Fruit fly (Drosophila melanogaster): ENCODE data around the gene CG11050.

Gene CG11050

dm6 chr2L:6610683-6611373 is at the start of gene CG11050 (continued):
- TF ChIP-seq tx (GFP tag; optimal IDR thresholded peaks at IDR 0.05) (peak; percentile 84), bab2 (GFP tag; optimal IDR thresholded peaks at IDR 0.05) (peak; percentile 74), CG4707 (GFP tag; optimal IDR thresholded peaks at IDR 0.05) (peak; percentile 66), Poxn (GFP tag; IDR thresholded peaks at IDR 0.05) (no peak), odd (GFP tag; optimal IDR thresholded peaks at IDR 0.05) (no peak), Sin3A (optimal IDR thresholded peaks at IDR 0.05) (peak; percentile 33), CG18619 (GFP tag; optimal IDR thresholded peaks at IDR 0.05) (peak; percentile 75), CG15514 (GFP tag; optimal IDR thresholded peaks at IDR 0.05) (peak; percentile 91), tap (tag; optimal IDR thresholded peaks at IDR 0.05) (peak; percentile 39), Doc2 (GFP tag; IDR thresholded peaks at IDR 0.05) (no peak), CG2678 (tag; optimal IDR thresholded peaks at IDR 0.05) (peak; percentile 69), CG17359 (tag; optimal IDR thresholded peaks at IDR 0.05) (peak; percentile 73), CG6654 (GFP tag; optimal IDR thresholded peaks at IDR 0.05) (peak; percentile 33), CG15479 (GFP tag; optimal IDR thresholded peaks at IDR 0.05) (peak; percentile 91), CG11456 (GFP tag; IDR thresholded peaks at IDR 0.05) (peak; percentile 86), CG7556 (GFP tag; optimal IDR thresholded peaks at IDR 0.05) (peak; percentile 64), Hmx (GFP tag; optimal IDR thresholded peaks at IDR 0.05) (no peak), CG18262 (tag; optimal IDR thresholded peaks at IDR 0.05) (peak; percentile 69), ind (GFP tag; optimal IDR thresholded peaks at IDR 0.05) (peak; percentile 77), Kr (GFP tag; optimal IDR thresholded peaks at IDR 0.05) (peak; percentile 90), CG3281 (GFP tag; optimal IDR thresholded peaks at IDR 0.05) (peak; percentile 83), lab (GFP tag; optimal IDR thresholded peaks at IDR 0.05) (peak; percentile 88), lov (optimal IDR thresholded peaks at IDR 0.05) (peak; percentile 76), lov (GFP tag; IDR thresholded peaks at IDR 0.05) (peak; percentile 77; the same call in 2 of the 3 replicates), CG4617 (GFP tag; optimal IDR thresholded peaks at IDR 0.05; ENCODE audit: borderline replicate concordance) (peak; percentile 66), en (GFP tag; optimal IDR thresholded peaks at IDR 0.05) (peak; percentile 81), CG9797 (GFP tag; optimal IDR thresholded peaks at IDR 0.05) (peak; percentile 95), gsb-n (tag; optimal IDR thresholded peaks at IDR 0.05) (peak; percentile 65), sna (GFP tag; IDR thresholded peaks at IDR 0.05; ENCODE audit: partially characterized antibody) (peak; percentile 73), CG8478 (optimal IDR thresholded peaks at IDR 0.05) (no peak), ase (GFP tag; IDR thresholded peaks at IDR 0.05) (peak; percentile 45; the same call in 1 of the 3 replicates), Atf3 (GFP tag; optimal IDR thresholded peaks at IDR 0.05) (peak; percentile 97), CG12071 (GFP tag; optimal IDR thresholded peaks at IDR 0.05) (peak; percentile 80), pho (GFP tag; optimal IDR thresholded peaks at IDR 0.05) (peak; percentile 91), NfI (GFP tag; optimal IDR thresholded peaks at IDR 0.05) (peak; percentile 70), nerfin-1 (tag; optimal IDR thresholded peaks at IDR 0.05) (peak; percentile 94), jing (GFP tag; optimal IDR thresholded peaks at IDR 0.05) (peak; percentile 46), Doc3 (GFP tag; IDR thresholded peaks at IDR 0.05; ENCODE audit: partially characterized antibody) (no peak), Deaf1 (tag; optimal IDR thresholded peaks at IDR 0.05) (peak; percentile 41), Chrac-16 (GFP tag; optimal IDR thresholded peaks at IDR 0.05) (peak; percentile 74), esg (GFP tag; conservative IDR thresholded peaks at IDR 0.05) (peak; percentile 35; the same call in 1 of the 2 replicates), Taf1 (GFP tag; IDR thresholded peaks at IDR 0.05) (0 out of 2 replicates have a peak, but pooled peaks have one; percentile 26), CG7357 (GFP tag; IDR thresholded peaks at IDR 0.05) (peak; percentile 8; the same call in 1 of the 3 replicates), CG13296 (GFP tag; optimal IDR thresholded peaks at IDR 0.05) (peak; percentile 55), Vsx1 (GFP tag; optimal IDR thresholded peaks at IDR 0.05) (peak; percentile 23), Meics (GFP tag; optimal IDR thresholded peaks at IDR 0.05) (peak; percentile 79), Hr3 (GFP tag; optimal IDR thresholded peaks at IDR 0.05) (peak; percentile 44), Rfx (GFP tag; IDR thresholded peaks at IDR 0.05) (peak; percentile 88), NC2β (GFP tag; optimal IDR thresholded peaks at IDR 0.05) (peak; percentile 86), gsb (GFP tag; IDR thresholded peaks at IDR 0.05) (peak; percentile 55; the same call in 1 of the 2 replicates)

Data from whole organism, embryonic.